Worm (Caenorhabditis elegans) whole organism, mixed stage, embryonic: ENCODE results near the gene prkl-1.

Experiments used
- ceh-83 ChIP-seq: fragments of 200-800 bp; sonication (Bioruptor generic); optimal IDR thresholded peaks from 2 replicates; lab custom pipeline; 2018; ENCODE audit warnings: mild to moderate bottlenecking, missing genetic modification characterization, missing compliant biosample characterization
- drap-1 ChIP-seq: fragments of 200-800 bp; sonication (Bioruptor generic); optimal IDR thresholded peaks from 3 replicates; lab custom pipeline; 2018; ENCODE audit warnings: mild to moderate bottlenecking, missing genetic modification characterization, missing compliant biosample characterization
- lin-13 ChIP-seq: fragments of 150-350 bp; optimal IDR thresholded peaks from 2 replicates; lab custom pipeline; 2014; ENCODE audit warnings: missing biosample characterization, missing genetic modification characterization
- mab-5 ChIP-seq: fragments of 150-350 bp; optimal IDR thresholded peaks from 2 replicates; lab custom pipeline; 2014; ENCODE audit warnings: missing biosample characterization, missing genetic modification characterization
- nhr-12 ChIP-seq: fragments of 150-350 bp; optimal IDR thresholded peaks from 2 replicates; lab custom pipeline; 2014; ENCODE audit warnings: missing biosample characterization, missing genetic modification characterization
- nhr-237 ChIP-seq: fragments of 150-350 bp; optimal IDR thresholded peaks from 2 replicates; lab custom pipeline; 2014; ENCODE audit warnings: missing biosample characterization, missing genetic modification characterization
- nhr-76 ChIP-seq: sonication (generic microtip); optimal IDR thresholded peaks from 2 replicates; lab custom pipeline; 2017; ENCODE audit warnings: missing biosample characterization, missing genetic modification characterization
- pha-4 ChIP-seq: fragments of 150-350 bp; optimal IDR thresholded peaks from 2 replicates; lab custom pipeline; 2018; ENCODE audit warnings: missing biosample characterization, missing genetic modification reagents, missing genetic modification characterization
- sem-2 ChIP-seq: fragments of 200-800 bp; sonication (Bioruptor generic); optimal IDR thresholded peaks from 2 replicates; lab custom pipeline; 2018; ENCODE audit warnings: mild to moderate bottlenecking, missing genetic modification characterization, missing compliant biosample characterization
- snpc-4 ChIP-seq: fragments of 150-350 bp; optimal IDR thresholded peaks from 2 replicates; lab custom pipeline; 2014; ENCODE audit warnings: missing biosample characterization, missing genetic modification characterization
- unc-120 ChIP-seq: sonication (generic microtip); optimal IDR thresholded peaks from 2 replicates; lab custom pipeline; 2017; ENCODE audit warnings: missing genetic modification characterization, missing compliant biosample characterization; ENCODE audit not compliant: poor library complexity, severe bottlenecking
- unc-62 ChIP-seq: fragments of 150-350 bp; optimal IDR thresholded peaks from 2 replicates; lab custom pipeline; 2014; ENCODE audit warnings: missing biosample characterization, missing genetic modification reagents, missing genetic modification characterization
- zip-8 ChIP-seq: fragments of 150-350 bp; optimal IDR thresholded peaks from 2 replicates; lab custom pipeline; 2014; ENCODE audit warnings: missing biosample characterization, missing genetic modification characterization
- ztf-11 ChIP-seq: fragments of 150-350 bp; optimal IDR thresholded peaks from 2 replicates; lab custom pipeline; 2014; ENCODE audit warnings: missing biosample characterization, missing genetic modification characterization

DNA sequence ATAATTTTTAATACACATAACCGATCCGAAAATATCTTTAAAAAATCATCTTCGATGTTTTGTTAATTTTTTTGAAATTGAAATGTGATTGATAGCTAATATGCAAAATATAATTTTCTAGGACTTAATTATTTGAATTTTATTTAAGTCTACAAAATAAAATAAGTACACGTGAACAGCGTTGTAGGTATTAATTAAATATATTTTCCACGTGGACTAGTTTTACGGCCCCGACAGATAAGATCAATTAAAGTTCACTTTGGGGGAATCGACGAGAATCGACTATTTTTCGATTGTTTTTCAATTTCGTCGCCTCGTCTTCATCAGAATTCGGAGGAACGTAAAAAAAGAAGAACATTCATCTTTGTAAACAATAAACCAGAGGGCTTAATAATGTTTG, 12.5 kb upstream of the prkl-1 start, which contains the start of gene C25A8.5:
- TF ChIP-seq pha-4 = no peak
- no peak for TF ChIP-seq ztf-11
- no peak for TF ChIP-seq nhr-76
- TF ChIP-seq mab-5 (tag; lab: Kevin White, UChicago) = no peak
- no peak for TF ChIP-seq zip-8
- no peak for TF ChIP-seq nhr-12
- no peak for TF ChIP-seq drap-1
- no peak for TF ChIP-seq lin-13 (tag; lab: Kevin White, UChicago)
- TF ChIP-seq snpc-4 = no peak
- TF ChIP-seq unc-62 (GFP tag; lab: Kevin White, UChicago) = no peak
- TF ChIP-seq sem-2 (GFP tag; lab: Kevin White, UChicago) = no peak
- TF ChIP-seq ceh-83 (GFP tag; lab: Kevin White, UChicago) = no peak
- TF ChIP-seq nhr-237 (tag; lab: Kevin White, UChicago) = no peak
- no peak for TF ChIP-seq unc-120 (tag; lab: Kevin White, UChicago)
